Worm (Caenorhabditis elegans): ENCODE measurements around the gene Y48A6B.8.

Gene Y48A6B.8

ce11 chrIII:11050658-11051118 lies 21.5 kb upstream of the Y48A6B.8 start (continued):
- TF ChIP-seq sdz-12 (GFP tag; optimal IDR thresholded peaks at IDR 0.05), result no peak
- TF ChIP-seq fos-1 (tag; optimal IDR thresholded peaks at IDR 0.05), result no peak
- no peak for TF ChIP-seq nhr-102 (tag; optimal IDR thresholded peaks at IDR 0.05)
- TF ChIP-seq nhr-10 (tag; optimal IDR thresholded peaks at IDR 0.05), result no peak
- TF ChIP-seq madf-9 (GFP tag; conservative IDR thresholded peaks at IDR 0.05), result no peak
- TF ChIP-seq snpc-4 (tag; optimal IDR thresholded peaks at IDR 0.05), result no peak
- TF ChIP-seq lin-38 (GFP tag; IDR thresholded peaks at IDR 0.05), result no peak; the same call in 1 of the 2 replicates
- TF ChIP-seq mes-2 (tag; optimal IDR thresholded peaks at IDR 0.05; ENCODE audit: poor library complexity, severe bottlenecking), result peak; percentile 50
- no peak for TF ChIP-seq T20F7.1 (GFP tag; optimal IDR thresholded peaks at IDR 0.05)
- TF ChIP-seq ztf-7 (tag; optimal IDR thresholded peaks at IDR 0.05), result no peak
- no peak for TF ChIP-seq unc-130 (GFP tag; optimal IDR thresholded peaks at IDR 0.05)

ce11 chrIII:11046549-11046948 lies 17.3 kb upstream of the Y48A6B.8 start:
- peak; percentile 30 for TF ChIP-seq dve-1 (tag; optimal IDR thresholded peaks at IDR 0.05; ENCODE audit: insufficient read depth)
- TF ChIP-seq hlh-11 (tag; optimal IDR thresholded peaks at IDR 0.05), result peak; percentile 43
- TF ChIP-seq dmd-6 (GFP tag; IDR thresholded peaks at IDR 0.05), result peak; percentile 34; the same call in 1 of the 2 replicates
- no peak for TF ChIP-seq daf-16 (GFP tag; optimal IDR thresholded peaks at IDR 0.05)
- TF ChIP-seq daf-16 (tag; optimal IDR thresholded peaks at IDR 0.05), result peak; percentile 39
- no peak for TF ChIP-seq mxl-2 (GFP tag; conservative IDR thresholded peaks at IDR 0.05)
- no peak for TF ChIP-seq rbr-2 (tag; optimal IDR thresholded peaks at IDR 0.05)
- TF ChIP-seq pqm-1 (tag; optimal IDR thresholded peaks at IDR 0.05), result peak; percentile 81
- TF ChIP-seq mep-1 (tag; optimal IDR thresholded peaks at IDR 0.05), result peak; percentile 3
- no peak for TF ChIP-seq R02D3.7 (tag; optimal IDR thresholded peaks at IDR 0.05)
- TF ChIP-seq lin-15B (tag; optimal IDR thresholded peaks at IDR 0.05), result no peak
- no peak for TF ChIP-seq spr-1 (tag; optimal IDR thresholded peaks at IDR 0.05)
- no peak for TF ChIP-seq Y75B8A.6 (GFP tag; IDR thresholded peaks at IDR 0.05)
- peak; percentile 76 for TF ChIP-seq nhr-28 (tag; optimal IDR thresholded peaks at IDR 0.05)

ce11 chrIII:11045196-11045595 lies 16.0 kb upstream of the Y48A6B.8 start:
- TF ChIP-seq arid-1 (GFP tag; conservative IDR thresholded peaks at IDR 0.05) (no peak), unc-62 (GFP tag; optimal IDR thresholded peaks at IDR 0.05 in 1 of 2) (peak in 1 of 2 experiments; percentile 1), unc-62 (tag; optimal IDR thresholded peaks at IDR 0.05) (no peak), set-16 (GFP tag; IDR thresholded peaks at IDR 0.05) (peak; percentile 71), daf-16 (GFP tag; optimal IDR thresholded peaks at IDR 0.05) (no peak), daf-16 (tag; optimal IDR thresholded peaks at IDR 0.05) (no peak), snpc-4 (tag; optimal IDR thresholded peaks at IDR 0.05) (no peak), aha-1 (tag) (peak; percentile 87), snpc-1.2 (GFP tag; IDR thresholded peaks at IDR 0.05) (no peak)

DNA sequence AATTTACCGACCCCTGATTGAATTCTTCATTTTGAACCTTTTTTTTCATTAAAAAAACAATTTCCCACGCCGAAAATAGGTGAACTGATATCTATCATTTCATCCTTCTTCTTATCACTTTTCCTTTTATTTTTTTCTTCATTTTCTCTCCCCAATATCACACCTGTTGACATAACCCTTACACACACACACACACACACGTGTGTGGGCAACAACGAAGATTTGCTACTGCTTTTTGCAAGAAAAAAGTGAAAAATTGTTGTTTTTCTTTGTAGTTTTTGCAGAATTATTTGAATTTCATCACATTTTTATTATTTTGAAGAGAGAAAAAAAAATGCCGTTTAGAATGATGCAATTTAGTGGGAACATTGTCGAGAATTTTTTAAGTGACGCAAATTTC lies 11.4 kb upstream of the Y48A6B.8 start:
- TF ChIP-seq mdl-1 (tag; optimal IDR thresholded peaks at IDR 0.05) (peak; percentile 21 to 70), mxl-3 (GFP tag; optimal IDR thresholded peaks at IDR 0.05) (peak; percentile 93), spr-1 (tag; optimal IDR thresholded peaks at IDR 0.05) (no peak), nhr-102 (tag; optimal IDR thresholded peaks at IDR 0.05) (no peak), lin-15B (tag; optimal IDR thresholded peaks at IDR 0.05) (no peak), spr-3 (GFP tag; optimal IDR thresholded peaks at IDR 0.05) (no peak), aha-1 (tag) (peak; percentile 64), ZK546.5 (tag; optimal IDR thresholded peaks at IDR 0.05) (no peak), arid-1 (GFP tag; conservative IDR thresholded peaks at IDR 0.05) (no peak), ceh-20 (GFP tag; IDR thresholded peaks at IDR 0.05) (no peak), nhr-28 (tag; optimal IDR thresholded peaks at IDR 0.05) (peak; percentile 69), attf-4 (tag; optimal IDR thresholded peaks at IDR 0.05) (no peak), F37D6.2 (tag; optimal IDR thresholded peaks at IDR 0.05) (no peak), daf-16 (GFP tag; optimal IDR thresholded peaks at IDR 0.05) (peak in 1 of 2 experiments; percentile 6), daf-16 (tag; optimal IDR thresholded peaks at IDR 0.05) (peak; percentile 48), hlh-30 (tag; optimal IDR thresholded peaks at IDR 0.05; ENCODE audit: insufficient read depth) (peak; percentile 46), zfp-2 (tag; optimal IDR thresholded peaks at IDR 0.05) (no peak), dve-1 (tag; optimal IDR thresholded peaks at IDR 0.05; ENCODE audit: insufficient read depth) (no peak), unc-39 (tag; optimal IDR thresholded peaks at IDR 0.05) (no peak), pqm-1 (tag; optimal IDR thresholded peaks at IDR 0.05) (peak; percentile 33), nhr-76 (tag; optimal IDR thresholded peaks at IDR 0.05) (no peak), T20F7.1 (GFP tag; optimal IDR thresholded peaks at IDR 0.05) (no peak)
